Fruit fly (Drosophila melanogaster) Kc167 (cell line): ENCODE measurements around the gene Rrp5.

Experiments
- Sin3A ChIP-seq: fragments of >200 bp; optimal IDR thresholded peaks from 2 replicates; lab custom pipeline; 2018; ENCODE audit warnings: missing external identifiers
- h ChIP-seq: fragments of >200 bp; optimal IDR thresholded peaks from 3 replicates; lab custom pipeline; 2018; ENCODE audit warnings: missing external identifiers
- ttk ChIP-seq: sonication (Bioruptor generic); optimal IDR thresholded peaks from 2 replicates; lab custom pipeline; 2017; ENCODE audit warnings: missing external identifiers

dm6 chr3R:24359957-24360356, 26.8 kb upstream of the Rrp5 start, which contains the start of gene CG18528:
- TF ChIP-seq Sin3A (lab: Kevin White, UChicago), result no peak
- no peak for TF ChIP-seq ttk (lab: Kevin White, UChicago)
- no peak for TF ChIP-seq h (lab: Kevin White, UChicago)
